Worm (Caenorhabditis elegans): ENCODE measurements around the gene math-16.

- TF ChIP-seq efl-1 (optimal IDR thresholded peaks at IDR 0.05) (no peak), efl-1 (GFP tag; optimal IDR thresholded peaks at IDR 0.05 in 1 of 2) (no peak), elt-2 (tag; optimal IDR thresholded peaks at IDR 0.05) (no peak), Y116A8C.19 (tag; optimal IDR thresholded peaks at IDR 0.05; ENCODE audit: borderline replicate concordance) (no peak), unc-62 (GFP tag; optimal IDR thresholded peaks at IDR 0.05) (no peak), egl-13 (tag; optimal IDR thresholded peaks at IDR 0.05) (no peak), lsy-2 (tag; optimal IDR thresholded peaks at IDR 0.05) (no peak), rnt-1 (tag; optimal IDR thresholded peaks at IDR 0.05) (no peak)
These were observed 28.3 kb downstream of the math-16 start, which contains the start of gene fbxb-96 for ce11 chrII:1850299-1850698.
